Fruit fly (Drosophila melanogaster): Measurements from ENCODE around the gene CG4537.

The CG4537 gene

DNA sequence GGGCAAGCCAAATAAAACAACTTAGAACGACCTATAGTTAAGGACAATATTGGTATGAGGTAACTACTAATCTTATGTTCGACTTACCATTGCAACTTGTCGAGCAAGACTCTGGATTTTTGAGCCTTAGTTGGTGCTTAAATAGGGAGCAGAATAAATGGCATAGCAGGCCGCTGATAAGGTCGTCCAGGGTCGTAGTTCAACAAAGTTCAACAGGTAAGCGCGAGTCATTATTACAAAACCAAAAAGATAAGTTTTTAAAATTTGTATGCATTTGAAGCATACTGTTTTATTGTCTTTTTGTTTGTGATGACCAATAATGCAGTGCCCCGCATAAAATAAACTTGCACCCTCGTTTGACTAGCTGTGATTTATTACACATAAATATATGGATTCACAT is 12.3 kb downstream of the CG4537 start, which contains the start of gene Muc30E:
Gene Muc30E (minus strand): TSS at position 101 of the 400 bp plus-strand sequence.
- no peak for TF ChIP-seq Hr78 (GFP tag; optimal IDR thresholded peaks at IDR 0.05)
- TF ChIP-seq sv (GFP tag; optimal IDR thresholded peaks at IDR 0.05) = no peak
- TF ChIP-seq Sp1 (GFP tag; optimal IDR thresholded peaks at IDR 0.05) = no peak

DNA sequence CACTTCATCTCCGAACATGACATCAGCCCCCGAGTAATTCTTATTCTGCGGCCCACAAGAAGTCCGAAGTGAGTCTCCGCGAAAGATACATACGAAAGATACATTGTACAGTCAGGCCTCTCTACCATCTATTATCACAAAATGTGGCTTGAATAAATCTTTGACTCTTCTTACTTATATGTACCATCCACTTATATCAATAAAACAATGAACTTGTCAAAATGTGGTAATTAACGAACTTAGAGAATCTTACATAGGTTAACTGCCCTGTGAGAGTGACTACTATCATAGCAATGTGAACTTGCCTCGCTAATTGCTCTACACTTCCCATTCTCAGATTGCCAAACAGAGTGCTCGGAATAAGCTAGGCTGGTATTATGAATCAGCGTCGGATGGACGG is 16.0 kb downstream of the CG4537 start:
- TF ChIP-seq dmrt93B (GFP tag; optimal IDR thresholded peaks at IDR 0.05) (no peak), GATAd (GFP tag; optimal IDR thresholded peaks at IDR 0.05) (no peak), sage (GFP tag; optimal IDR thresholded peaks at IDR 0.05) (no peak), woc (GFP tag; optimal IDR thresholded peaks at IDR 0.05) (no peak), tai (GFP tag; optimal IDR thresholded peaks at IDR 0.05) (no peak), fru (GFP tag; optimal IDR thresholded peaks at IDR 0.05) (no peak), Dif (GFP tag; optimal IDR thresholded peaks at IDR 0.05; ENCODE audit: partially characterized antibody) (no peak), foxo (GFP tag; optimal IDR thresholded peaks at IDR 0.05) (no peak), pan (optimal IDR thresholded peaks at IDR 0.05) (no peak), h (GFP tag; optimal IDR thresholded peaks at IDR 0.05) (no peak), lola (GFP tag; optimal IDR thresholded peaks at IDR 0.05) (no peak), HLH106 (tag; optimal IDR thresholded peaks at IDR 0.05) (no peak)

DNA sequence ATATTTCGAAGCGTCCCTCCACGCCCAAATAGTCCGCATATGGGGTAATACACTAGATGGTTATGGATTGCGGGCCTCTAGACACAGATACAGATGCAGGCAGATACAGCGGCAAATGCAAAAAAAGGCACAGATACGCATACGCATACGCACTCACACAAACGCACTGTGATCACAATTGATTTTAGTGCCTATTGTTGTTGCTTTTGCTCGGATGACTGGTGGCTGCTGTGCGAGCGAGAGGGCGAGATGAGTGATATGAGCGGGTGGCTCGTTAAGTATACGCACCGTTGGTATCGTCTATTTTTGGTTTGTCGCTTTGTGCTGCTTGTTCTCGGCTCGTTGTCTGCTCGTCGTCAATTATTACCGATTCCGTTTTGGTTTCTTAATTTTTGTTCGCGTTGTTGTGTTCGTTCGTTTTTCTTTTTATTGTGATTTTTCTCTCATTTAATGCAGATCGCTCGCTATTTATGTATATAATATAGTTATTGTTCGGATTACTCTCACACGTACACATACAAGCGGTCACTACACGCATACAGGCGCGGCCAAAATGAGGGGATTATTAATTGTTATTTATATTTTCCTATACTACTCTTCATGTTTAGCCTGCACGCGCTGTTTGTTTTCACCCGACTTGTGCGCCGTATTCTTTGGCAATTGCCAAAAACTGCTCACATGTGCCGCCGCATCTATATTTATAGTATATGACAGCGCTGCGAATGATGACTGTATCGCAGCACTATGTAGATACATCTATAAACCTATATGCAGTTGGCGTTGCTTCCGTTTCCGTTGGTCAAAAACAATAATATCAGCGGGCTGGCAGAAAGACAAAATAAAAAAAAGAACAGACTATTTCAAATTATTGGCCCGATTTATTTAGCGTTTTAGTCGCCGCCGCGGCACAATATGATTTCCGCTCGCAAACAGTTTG is 16.9 kb downstream of the CG4537 start:
- peak; percentile 61 for TF ChIP-seq psq (GFP tag; optimal IDR thresholded peaks at IDR 0.05)
- no peak for TF ChIP-seq HLH106 (tag; optimal IDR thresholded peaks at IDR 0.05)
- no peak for TF ChIP-seq dl (GFP tag; optimal IDR thresholded peaks at IDR 0.05; ENCODE audit: insufficient read depth in 1 of 2, partially characterized antibody in 2 of 2)
- TF ChIP-seq Rel (GFP tag; optimal IDR thresholded peaks at IDR 0.05) = no peak
- no peak for TF ChIP-seq Rel (tag; optimal IDR thresholded peaks at IDR 0.05)
- TF ChIP-seq foxo (GFP tag; optimal IDR thresholded peaks at IDR 0.05) = no peak
- TF ChIP-seq N (GFP tag; optimal IDR thresholded peaks at IDR 0.05) = peak; percentile 24
- TF ChIP-seq dmrt93B (GFP tag; optimal IDR thresholded peaks at IDR 0.05) = no peak
- peak; percentile 23 for TF ChIP-seq Jra (GFP tag; optimal IDR thresholded peaks at IDR 0.05)
- TF ChIP-seq OdsH (GFP tag; optimal IDR thresholded peaks at IDR 0.05) = no peak

- peak; percentile 82 for TF ChIP-seq Dif (GFP tag; optimal IDR thresholded peaks at IDR 0.05; ENCODE audit: partially characterized antibody)
- no peak for TF ChIP-seq br (GFP tag; optimal IDR thresholded peaks at IDR 0.05)
- peak in 1 of 2 experiments; percentile 6 for TF ChIP-seq foxo (GFP tag; optimal IDR thresholded peaks at IDR 0.05)
- no peak for TF ChIP-seq dsf (GFP tag; optimal IDR thresholded peaks at IDR 0.05; ENCODE audit: borderline replicate concordance)
- no peak for TF ChIP-seq sage (GFP tag; optimal IDR thresholded peaks at IDR 0.05)
- no peak for TF ChIP-seq Myc (optimal IDR thresholded peaks at IDR 0.05)
- no peak for TF ChIP-seq Hr83 (GFP tag; optimal IDR thresholded peaks at IDR 0.05; ENCODE audit: poor library complexity, severe bottlenecking)
- TF ChIP-seq woc (GFP tag; optimal IDR thresholded peaks at IDR 0.05) = no peak
- TF ChIP-seq lola (GFP tag; optimal IDR thresholded peaks at IDR 0.05) = no peak
- no peak for TF ChIP-seq Vsx2 (GFP tag; optimal IDR thresholded peaks at IDR 0.05; ENCODE audit: partially characterized antibody)
- TF ChIP-seq rgr (GFP tag; optimal IDR thresholded peaks at IDR 0.05) = no peak
- TF ChIP-seq HLH106 (tag; optimal IDR thresholded peaks at IDR 0.05) = no peak
- TF ChIP-seq Abd-B (GFP tag; optimal IDR thresholded peaks at IDR 0.05) = no peak
- no peak for TF ChIP-seq ey (GFP tag; optimal IDR thresholded peaks at IDR 0.05)
- TF ChIP-seq h (GFP tag; optimal IDR thresholded peaks at IDR 0.05) = peak; percentile 27
- TF ChIP-seq brk (GFP tag; optimal IDR thresholded peaks at IDR 0.05) = no peak
- TF ChIP-seq OdsH (GFP tag; optimal IDR thresholded peaks at IDR 0.05) = no peak
- no peak for TF ChIP-seq jim (GFP tag; optimal IDR thresholded peaks at IDR 0.05)
- TF ChIP-seq CG32264 (GFP tag; optimal IDR thresholded peaks at IDR 0.05) = no peak
- no peak for TF ChIP-seq dmrt93B (GFP tag; optimal IDR thresholded peaks at IDR 0.05)
- TF ChIP-seq Dfd (GFP tag; optimal IDR thresholded peaks at IDR 0.05) = no peak
- TF ChIP-seq Sp1 (GFP tag; optimal IDR thresholded peaks at IDR 0.05) = no peak
- peak; percentile 41 to 59 for TF ChIP-seq dl (GFP tag; optimal IDR thresholded peaks at IDR 0.05; ENCODE audit: insufficient read depth in 1 of 2, partially characterized antibody in 2 of 2)
- no peak for TF ChIP-seq GATAd (GFP tag; optimal IDR thresholded peaks at IDR 0.05)
- TF ChIP-seq N (GFP tag; optimal IDR thresholded peaks at IDR 0.05) = no peak
- TF ChIP-seq pan (optimal IDR thresholded peaks at IDR 0.05) = no peak
Measured at dm6 chr2L:9908468-9908967, 17.8 kb downstream of the CG4537 start, which contains the start of gene CG13124. CG13124 (minus strand) TSS chr2L:9908633.
